Worm (Caenorhabditis elegans): Measurements from ENCODE around the gene nspb-11.

Gene nspb-11

DNA sequence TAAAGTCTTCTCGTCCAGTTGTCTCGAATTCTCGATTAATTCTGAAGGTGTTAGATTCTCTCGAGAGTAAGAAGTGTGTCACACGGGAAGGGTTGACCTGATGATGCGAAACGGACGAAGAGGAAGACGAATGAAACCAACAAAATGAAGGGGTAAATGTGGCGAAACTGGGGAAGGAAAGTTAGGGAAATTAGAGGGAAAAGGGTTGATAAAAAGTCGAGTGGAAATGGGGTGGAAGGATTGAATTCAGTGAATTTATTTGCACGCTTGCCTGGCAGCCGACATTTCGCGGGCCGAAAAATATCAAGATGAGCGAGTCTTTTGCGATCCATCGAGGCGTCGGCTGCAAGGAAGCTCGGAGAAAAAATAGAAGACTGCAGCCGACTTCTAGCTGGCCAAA lies 41.0 kb downstream of the nspb-11 start, which contains the start of gene F58G1.7:
TSS of gene F58G1.7 (minus strand) at position 101 of the 400 bp plus-strand sequence.
- TF ChIP-seq flt-1 (GFP tag; IDR thresholded peaks at IDR 0.05) (no peak), hnd-1 (tag; optimal IDR thresholded peaks at IDR 0.05) (no peak), tra-4 (tag; optimal IDR thresholded peaks at IDR 0.05) (no peak), ets-7 (tag; optimal IDR thresholded peaks at IDR 0.05) (no peak), ceh-36 (tag; optimal IDR thresholded peaks at IDR 0.05) (no peak), aly-1 (tag; optimal IDR thresholded peaks at IDR 0.05) (no peak), sea-1 (GFP tag; conservative IDR thresholded peaks at IDR 0.05) (no peak), hmg-4 (GFP tag; optimal IDR thresholded peaks at IDR 0.05) (no peak), pes-1 (GFP tag; IDR thresholded peaks at IDR 0.05) (no peak), tbx-37 (GFP tag; conservative IDR thresholded peaks at IDR 0.05) (no peak), hmbx-1 (tag; optimal IDR thresholded peaks at IDR 0.05) (no peak), tbx-11 (GFP tag; IDR thresholded peaks at IDR 0.05) (no peak), ama-1 (optimal IDR thresholded peaks at IDR 0.05) (no peak), scrt-1 (GFP tag; IDR thresholded peaks at IDR 0.05) (no peak), B0310.2 (tag; optimal IDR thresholded peaks at IDR 0.05) (no peak), ceh-13 (GFP tag; optimal IDR thresholded peaks at IDR 0.05) (no peak)

ce11 chrII:12953297-12953696 lies 46.1 kb downstream of the nspb-11 start:
- no peak for TF ChIP-seq hmbx-1 (tag; optimal IDR thresholded peaks at IDR 0.05)

DNA sequence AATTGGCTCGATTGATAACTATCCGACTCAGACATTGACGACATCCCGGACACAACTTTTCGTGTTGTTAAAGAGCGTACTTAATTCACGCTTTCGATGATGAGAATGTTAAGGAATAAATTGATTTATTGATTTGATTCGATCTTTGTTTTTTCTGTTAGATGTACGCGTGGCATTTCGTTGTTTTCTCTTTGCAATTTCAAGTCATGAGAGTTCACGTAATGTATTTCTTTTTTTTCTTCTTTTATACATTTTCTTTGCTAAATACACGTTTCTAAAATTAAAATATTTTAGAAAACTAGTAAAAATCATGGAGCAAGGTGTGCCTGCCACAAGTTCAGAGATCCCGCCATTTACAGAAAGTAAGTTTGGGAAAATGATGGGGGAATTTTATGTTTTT lies 47.5 kb downstream of the nspb-11 start, which contains the start of the genes Y38F1A.1 and Y38F1A.2:
TSS of gene Y38F1A.1 (minus strand) at position 101 of the 400 bp plus-strand sequence.
TSS of gene Y38F1A.2 (plus strand) at position 289 of the 400 bp plus-strand sequence.
- TF ChIP-seq tbx-37 (GFP tag; conservative IDR thresholded peaks at IDR 0.05) (no peak), flt-1 (GFP tag; IDR thresholded peaks at IDR 0.05) (no peak), hmg-4 (GFP tag; optimal IDR thresholded peaks at IDR 0.05) (no peak), F13C5.2 (tag; optimal IDR thresholded peaks at IDR 0.05) (no peak), ama-1 (optimal IDR thresholded peaks at IDR 0.05) (no peak), tbx-11 (GFP tag; IDR thresholded peaks at IDR 0.05) (no peak), hnd-1 (tag; optimal IDR thresholded peaks at IDR 0.05) (no peak), sea-1 (GFP tag; conservative IDR thresholded peaks at IDR 0.05) (no peak), B0310.2 (tag; optimal IDR thresholded peaks at IDR 0.05) (no peak), ets-7 (tag; optimal IDR thresholded peaks at IDR 0.05) (no peak), ceh-36 (tag; optimal IDR thresholded peaks at IDR 0.05) (no peak), ceh-13 (GFP tag; optimal IDR thresholded peaks at IDR 0.05) (no peak), tra-4 (tag; optimal IDR thresholded peaks at IDR 0.05) (no peak), scrt-1 (GFP tag; IDR thresholded peaks at IDR 0.05) (no peak)

All from whole organism, early embryonic.